Fruit fly (Drosophila melanogaster) whole organism, embryonic: ENCODE measurements around the gene CG9782.
A peak's percentile ranks its signal among the peaks of the same experiment; 100 is the strongest.

Source experiments
- Adf1 ChIP-seq: fragments of 200-800 bp; sonication (Bioruptor generic); IDR thresholded peaks from 2 replicates; pipeline ENCODE4 v1.3.6; 2022; ENCODE audit warnings: missing biosample characterization, missing genetic modification characterization
- Atf-2 ChIP-seq: fragments of 200-800 bp; sonication (Bioruptor generic); optimal IDR thresholded peaks from 2 replicates; lab custom pipeline; 2016; ENCODE audit warnings: missing biosample characterization, missing genetic modification characterization
- Bdp1 ChIP-seq: fragments of 200-800 bp; sonication (Bioruptor generic); optimal IDR thresholded peaks from 3 replicates; lab custom pipeline; 2016; ENCODE audit warnings: missing biosample characterization, missing genetic modification characterization
- CG10147 ChIP-seq: fragments of 200-800 bp; sonication (Bioruptor generic); optimal IDR thresholded peaks from 2 replicates; lab custom pipeline; 2019; ENCODE audit warnings: missing biosample characterization, mild to moderate bottlenecking, missing genetic modification characterization, moderate library complexity
- CG10366 ChIP-seq: fragments of 200-800 bp; sonication (Bioruptor generic); IDR thresholded peaks from 2 replicates; pipeline ENCODE4 v1.3.6; 2022; ENCODE audit warnings: missing biosample characterization, missing genetic modification characterization
- CG10462 ChIP-seq: fragments of 200-800 bp; sonication (Bioruptor generic); optimal IDR thresholded peaks from 2 replicates; lab custom pipeline; 2016; ENCODE audit warnings: missing biosample characterization, missing genetic modification characterization
- CG12104 ChIP-seq: fragments of 200-800 bp; sonication (Bioruptor generic); optimal IDR thresholded peaks from 3 replicates; lab custom pipeline; 2016; ENCODE audit warnings: missing biosample characterization, missing genetic modification characterization
- CG12219 ChIP-seq: fragments of 200-800 bp; sonication (Bioruptor generic); optimal IDR thresholded peaks from 3 replicates; lab custom pipeline; 2018; ENCODE audit warnings: missing biosample characterization, mild to moderate bottlenecking, missing genetic modification characterization
- CG15011 ChIP-seq: fragments of 200-800 bp; sonication (Bioruptor generic); optimal IDR thresholded peaks from 3 replicates; lab custom pipeline; 2018; ENCODE audit warnings: missing biosample characterization, mild to moderate bottlenecking, missing genetic modification characterization
- CG15601 ChIP-seq: fragments of 200-800 bp; sonication (Bioruptor generic); optimal IDR thresholded peaks from 3 replicates; lab custom pipeline; 2019; ENCODE audit warnings: missing biosample characterization, mild to moderate bottlenecking, missing genetic modification characterization, moderate library complexity
- CG15696 ChIP-seq: fragments of 200-800 bp; sonication (Bioruptor generic); optimal IDR thresholded peaks from 2 replicates; lab custom pipeline; 2019; ENCODE audit warnings: missing biosample characterization, mild to moderate bottlenecking, missing genetic modification characterization, moderate library complexity
- CG2120 ChIP-seq: fragments of 200-800 bp; sonication (Bioruptor generic); optimal IDR thresholded peaks from 3 replicates; lab custom pipeline; 2016; ENCODE audit warnings: missing biosample characterization, missing genetic modification characterization
- CG30403 ChIP-seq: fragments of 200-800 bp; sonication (Bioruptor generic); optimal IDR thresholded peaks from 3 replicates; lab custom pipeline; 2016; ENCODE audit warnings: missing biosample characterization, missing genetic modification characterization
- CG34224 ChIP-seq: fragments of 200-800 bp; sonication (Bioruptor generic); IDR thresholded peaks from 3 replicates; pipeline ENCODE4 v1.3.6; 2022; ENCODE audit warnings: missing biosample characterization, missing genetic modification characterization; ENCODE audit not compliant: partially characterized antibody
- CG3847 ChIP-seq: fragments of 200-800 bp; sonication (Bioruptor generic); IDR thresholded peaks from 2 replicates; pipeline ENCODE4 v1.3.6; 2022; ENCODE audit warnings: missing biosample characterization, missing genetic modification characterization
- CG6272 ChIP-seq: fragments of 200-800 bp; sonication (Bioruptor generic); IDR thresholded peaks from 2 replicates; pipeline ENCODE4 v1.3.6; 2022; ENCODE audit warnings: missing biosample characterization, missing genetic modification characterization
- CG6654 ChIP-seq: fragments of 200-800 bp; sonication (Bioruptor generic); optimal IDR thresholded peaks from 2 replicates; lab custom pipeline; 2017; ENCODE audit warnings: missing biosample characterization, mild to moderate bottlenecking, missing genetic modification characterization
- CG7556 ChIP-seq: fragments of 200-800 bp; sonication (Bioruptor generic); optimal IDR thresholded peaks from 2 replicates; lab custom pipeline; 2017; ENCODE audit warnings: missing biosample characterization, mild to moderate bottlenecking, missing genetic modification characterization
- CG7745 ChIP-seq: fragments of 200-800 bp; sonication (Bioruptor generic); optimal IDR thresholded peaks from 2 replicates; lab custom pipeline; 2018; ENCODE audit warnings: missing biosample characterization, mild to moderate bottlenecking, missing genetic modification characterization, moderate library complexity
- CG7839 ChIP-seq: fragments of 200-800 bp; sonication (Bioruptor generic); optimal IDR thresholded peaks from 3 replicates; lab custom pipeline; 2018; ENCODE audit warnings: missing biosample characterization, mild to moderate bottlenecking, missing genetic modification characterization, moderate library complexity
- CG9817 ChIP-seq: fragments of 200-800 bp; sonication (Bioruptor generic); optimal IDR thresholded peaks from 2 replicates; lab custom pipeline; 2018; ENCODE audit warnings: missing biosample characterization, mild to moderate bottlenecking, missing genetic modification characterization, moderate library complexity
- Camta ChIP-seq: fragments of 200-800 bp; sonication (Bioruptor generic); optimal IDR thresholded peaks from 2 replicates; lab custom pipeline; 2016; ENCODE audit warnings: missing biosample characterization, missing genetic modification characterization
- Deaf1 ChIP-seq: fragments of 200-800 bp; optimal IDR thresholded peaks from 3 replicates; lab custom pipeline; 2019; ENCODE audit warnings: missing biosample characterization, mild to moderate bottlenecking, missing genetic modification characterization, moderate library complexity
- Dek ChIP-seq: fragments of 200-800 bp; sonication (Bioruptor generic); optimal IDR thresholded peaks from 3 replicates; lab custom pipeline; 2019; ENCODE audit warnings: missing biosample characterization, mild to moderate bottlenecking, missing genetic modification characterization, moderate library complexity
- Dll ChIP-seq: fragments of 200-800 bp; sonication (Bioruptor generic); IDR thresholded peaks from 4 replicates; pipeline ENCODE4 v1.3.6; 2022; ENCODE audit warnings: missing biosample characterization, missing genetic modification characterization; ENCODE audit not compliant: partially characterized antibody
- Dref ChIP-seq: fragments of 200-800 bp; sonication (Bioruptor generic); IDR thresholded peaks from 2 replicates; pipeline ENCODE4 v1.3.6; 2022; ENCODE audit warnings: missing biosample characterization, missing genetic modification characterization
- Fer3 ChIP-seq: fragments of 200-800 bp; sonication (Bioruptor generic); optimal IDR thresholded peaks from 2 replicates; lab custom pipeline; 2018; ENCODE audit warnings: missing biosample characterization, mild to moderate bottlenecking, missing genetic modification characterization, moderate library complexity
- GATAe ChIP-seq: fragments of 200-800 bp; sonication (Bioruptor generic); conservative IDR thresholded peaks from 2 replicates; pipeline ENCODE4 v1.3.6; 2022; ENCODE audit warnings: missing biosample characterization, missing genetic modification characterization
- Gsc ChIP-seq: fragments of 200-800 bp; sonication (Bioruptor generic); IDR thresholded peaks from 2 replicates; pipeline ENCODE4 v1.3.6; 2022; ENCODE audit warnings: missing biosample characterization, missing genetic modification characterization
- Hr78 ChIP-seq, 2 experiments: fragments of 200-800 bp in 1 of 2; fragments of >200 bp in 1 of 2; sonication (Bioruptor generic) in 1 of 2; optimal IDR thresholded peaks; 2 replicates each; lab custom pipeline; 2017 to 2019; ENCODE audit warnings: missing biosample characterization in 2 of 2, missing genetic modification characterization in 2 of 2, mild to moderate bottlenecking in 1 of 2, moderate library complexity in 1 of 2
- NC2β ChIP-seq: fragments of 200-800 bp; sonication (Bioruptor generic); optimal IDR thresholded peaks from 2 replicates; lab custom pipeline; 2016; ENCODE audit warnings: missing biosample characterization, missing genetic modification characterization
- Oli ChIP-seq: fragments of 200-800 bp; sonication (Bioruptor generic); optimal IDR thresholded peaks from 2 replicates; lab custom pipeline; 2018; ENCODE audit warnings: missing biosample characterization, mild to moderate bottlenecking, missing genetic modification characterization, moderate library complexity
- Opbp ChIP-seq: fragments of 200-800 bp; sonication (Bioruptor generic); IDR thresholded peaks from 3 replicates; pipeline ENCODE4 v1.3.6; 2022; ENCODE audit warnings: missing biosample characterization, missing genetic modification characterization; ENCODE audit not compliant: partially characterized antibody
- Six4 ChIP-seq: fragments of 200-800 bp; sonication (Bioruptor generic); optimal IDR thresholded peaks from 2 replicates; lab custom pipeline; 2016; ENCODE audit warnings: missing biosample characterization, missing genetic modification characterization
- TFAM ChIP-seq: fragments of 200-800 bp; sonication (Bioruptor generic); optimal IDR thresholded peaks from 2 replicates; lab custom pipeline; 2017; ENCODE audit warnings: missing biosample characterization, missing genetic modification characterization, inconsistent platforms
- bab2 ChIP-seq: fragments of 200-800 bp; sonication (Bioruptor generic); optimal IDR thresholded peaks from 2 replicates; lab custom pipeline; 2016; ENCODE audit warnings: missing biosample characterization, missing genetic modification characterization
- chinmo ChIP-seq: fragments of 200-800 bp; sonication (Bioruptor generic); IDR thresholded peaks from 4 replicates; pipeline ENCODE4 v1.3.6; 2022; ENCODE audit warnings: missing biosample characterization, missing genetic modification characterization; ENCODE audit not compliant: partially characterized antibody
- chm ChIP-seq: fragments of 200-800 bp; sonication (Bioruptor generic); IDR thresholded peaks from 2 replicates; pipeline ENCODE4 v1.3.6; 2022; ENCODE audit warnings: missing biosample characterization, missing genetic modification characterization
- dimm ChIP-seq: fragments of 200-800 bp; sonication (Bioruptor generic); IDR thresholded peaks from 2 replicates; pipeline ENCODE4 v1.3.6; 2022; ENCODE audit warnings: missing biosample characterization, missing genetic modification characterization
- ftz-f1 ChIP-seq: fragments of 200-800 bp; sonication (Bioruptor generic); optimal IDR thresholded peaks from 2 replicates; lab custom pipeline; 2016; ENCODE audit warnings: missing biosample characterization, missing genetic modification characterization
- gcm2 ChIP-seq: fragments of 200-800 bp; sonication (Bioruptor generic); optimal IDR thresholded peaks from 2 replicates; lab custom pipeline; 2016; ENCODE audit warnings: missing biosample characterization, missing genetic modification characterization
- ind ChIP-seq: fragments of 200-800 bp; sonication (Bioruptor generic); optimal IDR thresholded peaks from 3 replicates; lab custom pipeline; 2016; ENCODE audit warnings: missing biosample characterization, missing genetic modification characterization
- kni ChIP-seq: fragments of 200-800 bp; sonication (Bioruptor generic); optimal IDR thresholded peaks from 3 replicates; lab custom pipeline; 2017; ENCODE audit warnings: mild to moderate bottlenecking, missing biosample characterization, missing genetic modification reagents, missing genetic modification characterization
- lab ChIP-seq: fragments of 200-800 bp; sonication (Bioruptor generic); optimal IDR thresholded peaks from 3 replicates; lab custom pipeline; 2017; ENCODE audit warnings: missing biosample characterization, missing genetic modification characterization, mild to moderate bottlenecking, moderate library complexity, missing genetic modification reagents
- mld ChIP-seq: fragments of 200-800 bp; sonication (Bioruptor generic); IDR thresholded peaks from 3 replicates; pipeline ENCODE4 v1.3.6; 2022; ENCODE audit warnings: missing biosample characterization, missing genetic modification characterization; ENCODE audit not compliant: partially characterized antibody
- nerfin-1 ChIP-seq: fragments of 200-800 bp; sonication (Bioruptor generic); optimal IDR thresholded peaks from 3 replicates; lab custom pipeline; 2019; ENCODE audit warnings: missing biosample characterization, mild to moderate bottlenecking, missing genetic modification characterization, moderate library complexity
- otp ChIP-seq: fragments of 200-800 bp; sonication (Bioruptor generic); IDR thresholded peaks from 3 replicates; pipeline ENCODE4, ENCODE4 v1.3.6; 2022; ENCODE audit warnings: missing biosample characterization, missing genetic modification characterization
- repo ChIP-seq: fragments of 200-800 bp; sonication (Bioruptor generic); optimal IDR thresholded peaks from 2 replicates; lab custom pipeline; 2016; ENCODE audit warnings: missing biosample characterization, missing genetic modification characterization
- rib ChIP-seq: fragments of 200-800 bp; sonication (Bioruptor generic); IDR thresholded peaks from 2 replicates; pipeline ENCODE4 v1.3.6; 2022; ENCODE audit warnings: missing biosample characterization, missing genetic modification characterization
- so ChIP-seq: fragments of 200-800 bp; sonication (Bioruptor generic); IDR thresholded peaks from 3 replicates; pipeline ENCODE4 v1.3.6; 2022; ENCODE audit warnings: missing biosample characterization, missing genetic modification characterization

The CG9782 gene

DNA sequence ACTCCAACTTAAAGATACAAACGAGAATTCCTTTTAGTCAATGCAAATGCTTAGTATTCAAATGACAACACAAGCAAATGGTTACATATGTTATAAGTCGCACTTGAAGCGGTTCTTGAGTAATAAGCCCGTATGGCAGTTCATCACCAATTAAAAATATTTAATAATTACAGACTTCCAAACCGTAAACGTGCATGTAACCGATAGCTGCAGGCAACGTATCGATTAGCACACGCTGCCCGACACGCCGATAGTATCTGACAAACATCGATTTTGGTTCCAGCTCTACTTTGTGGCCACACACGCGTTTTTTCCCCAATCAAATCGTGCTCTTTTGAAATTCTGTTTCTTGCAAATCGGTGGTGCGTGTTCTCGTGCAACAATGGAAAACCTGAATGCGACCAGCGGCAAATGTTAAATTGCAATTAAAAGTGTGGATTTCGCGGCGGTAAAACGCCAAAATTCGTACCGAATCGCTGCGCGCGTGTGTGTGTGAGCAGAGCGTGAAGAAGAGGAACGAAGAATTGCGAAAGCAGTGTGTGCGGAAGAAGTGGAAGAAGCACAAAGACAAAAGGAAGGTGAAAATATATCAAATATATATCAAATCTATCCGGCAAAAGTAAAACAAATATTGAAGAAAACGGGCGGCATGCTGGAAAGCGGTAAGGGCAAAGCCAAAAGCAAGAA lies 22.3 kb downstream of the CG9782 start, which contains the start of the genes CG9784 and Nup153 (continued):
- TF ChIP-seq Opbp (GFP tag; lab: Robert Waterston, UW), result peak; percentile 95
- TF ChIP-seq Bdp1 (GFP tag; lab: Kevin White, UChicago), result no peak
- TF ChIP-seq Dref (GFP tag; lab: Robert Waterston, UW), result peak; percentile 85
- no peak for TF ChIP-seq ind (GFP tag; lab: Kevin White, UChicago)
- TF ChIP-seq CG34224 (GFP tag; lab: Robert Waterston, UW), result peak; percentile 88
- TF ChIP-seq CG7556 (GFP tag; lab: Kevin White, UChicago), result no peak
- no peak for TF ChIP-seq GATAe
- TF ChIP-seq kni (GFP tag; lab: Kevin White, UChicago), result no peak
- TF ChIP-seq Hr78 (GFP tag; optimal IDR thresholded peaks at IDR 0.05; lab: Kevin White, UChicago), result no peak
- peak; percentile 52; the same call in 1 of the 2 replicates for TF ChIP-seq CG6272 (GFP tag; lab: Robert Waterston, UW)
- no peak for TF ChIP-seq otp (GFP tag; lab: Robert Waterston, UW)
- no peak for TF ChIP-seq Deaf1 (tag; lab: Kevin White, UChicago)
- TF ChIP-seq mld, result peak; percentile 93
- TF ChIP-seq chm (GFP tag; lab: Robert Waterston, UW), result no peak
- TF ChIP-seq CG15601, result no peak
- TF ChIP-seq Camta, result no peak
- TF ChIP-seq CG15696 (tag; lab: Kevin White, UChicago), result no peak
- no peak for TF ChIP-seq gcm2 (GFP tag; lab: Kevin White, UChicago)
- TF ChIP-seq Gsc (GFP tag; lab: Robert Waterston, UW), result no peak
- no peak for TF ChIP-seq Fer3 (tag; lab: Kevin White, UChicago)
- no peak for TF ChIP-seq lab
- TF ChIP-seq CG3847 (GFP tag; lab: Robert Waterston, UW), result no peak
- no peak for TF ChIP-seq CG10147 (GFP tag; lab: Kevin White, UChicago)
- no peak for TF ChIP-seq CG6654 (GFP tag; lab: Kevin White, UChicago)
- TF ChIP-seq Oli (tag; lab: Kevin White, UChicago), result no peak
- TF ChIP-seq bab2 (GFP tag; lab: Kevin White, UChicago), result no peak
- TF ChIP-seq so (GFP tag; lab: Robert Waterston, UW), result no peak
- no peak for TF ChIP-seq Six4 (GFP tag; lab: Kevin White, UChicago)
- TF ChIP-seq Adf1, result no peak; the same call in 1 of the 2 replicates
- TF ChIP-seq NC2β (GFP tag; lab: Kevin White, UChicago), result no peak
- no peak for TF ChIP-seq Dek (tag; lab: Kevin White, UChicago)
- peak; percentile 51 for TF ChIP-seq rib
- TF ChIP-seq CG15011 (GFP tag; lab: Kevin White, UChicago), result no peak
- no peak for TF ChIP-seq Atf-2 (GFP tag; lab: Kevin White, UChicago)
- TF ChIP-seq CG7839 (tag; lab: Kevin White, UChicago), result no peak
- no peak for TF ChIP-seq CG12219 (GFP tag; lab: Kevin White, UChicago)
- no peak for TF ChIP-seq nerfin-1 (tag; lab: Kevin White, UChicago)
- TF ChIP-seq CG9817 (tag; lab: Kevin White, UChicago), result no peak
- no peak for TF ChIP-seq CG10462 (GFP tag; lab: Kevin White, UChicago)
- TF ChIP-seq CG30403 (GFP tag; lab: Kevin White, UChicago), result no peak
- no peak for TF ChIP-seq repo (GFP tag; lab: Kevin White, UChicago)
- no peak for TF ChIP-seq CG10366
- peak; percentile 92 for TF ChIP-seq Dll
- no peak for TF ChIP-seq dimm (GFP tag; lab: Robert Waterston, UW)
- no peak for TF ChIP-seq ftz-f1 (GFP tag; lab: Kevin White, UChicago)
- no peak for TF ChIP-seq CG12104 (GFP tag; lab: Kevin White, UChicago)
- no peak for TF ChIP-seq CG7745 (tag; lab: Kevin White, UChicago)
- TF ChIP-seq chinmo (GFP tag; lab: Robert Waterston, UW), result peak; percentile 97
- no peak for TF ChIP-seq CG2120 (GFP tag; lab: Kevin White, UChicago)
- TF ChIP-seq TFAM, result no peak
